Worm (Caenorhabditis elegans) whole organism, L3 larva: Measurements from ENCODE around the gene F43C1.7.

Experiments used
- R02D3.7 ChIP-seq: fragments of 150-350 bp; optimal IDR thresholded peaks from 2 replicates; lab custom pipeline; 2014; ENCODE audit warnings: missing biosample characterization, missing genetic modification characterization
- ZK546.5 ChIP-seq: sonication (generic microtip); optimal IDR thresholded peaks from 2 replicates; lab custom pipeline; 2017; ENCODE audit warnings: missing biosample characterization, missing genetic modification characterization
- ama-1 ChIP-seq: fragments of 150-350 bp; optimal IDR thresholded peaks from 2 replicates; lab custom pipeline; 2018
- ceh-16 ChIP-seq: sonication (generic microtip); optimal IDR thresholded peaks from 2 replicates; lab custom pipeline; 2017; ENCODE audit warnings: missing biosample characterization, missing genetic modification characterization
- ceh-28 ChIP-seq: fragments of 150-350 bp; optimal IDR thresholded peaks from 2 replicates; lab custom pipeline; 2014; ENCODE audit warnings: missing biosample characterization, missing genetic modification reagents, missing genetic modification characterization
- ceh-9 ChIP-seq: sonication (generic microtip); optimal IDR thresholded peaks from 2 replicates; lab custom pipeline; 2018; ENCODE audit warnings: missing biosample characterization, missing genetic modification characterization
- daf-12 ChIP-seq: fragments of 150-350 bp; optimal IDR thresholded peaks from 2 replicates; lab custom pipeline; 2014; ENCODE audit warnings: missing biosample characterization, missing genetic modification reagents, missing genetic modification characterization
- egl-5 ChIP-seq: fragments of 150-350 bp; optimal IDR thresholded peaks from 2 replicates; lab custom pipeline; 2017; ENCODE audit warnings: missing biosample characterization, missing genetic modification reagents, missing genetic modification characterization, inconsistent platforms
- elt-1 ChIP-seq: fragments of 150-350 bp; optimal IDR thresholded peaks from 2 replicates; lab custom pipeline; 2014; ENCODE audit warnings: missing biosample characterization, missing genetic modification characterization
- elt-2 ChIP-seq: sonication (generic microtip); optimal IDR thresholded peaks from 2 replicates; lab custom pipeline; 2016; ENCODE audit warnings: missing genetic modification reagents, mild to moderate bottlenecking, missing genetic modification characterization, missing compliant biosample characterization
- elt-3 ChIP-seq, 3 experiments: fragments of 150-350 bp in 1 of 3; sonication (generic microtip) in 2 of 3; optimal IDR thresholded peaks; 2 replicates in 2 of 3; 4 replicates in 1 of 3; lab custom pipeline; 2014 to 2017; ENCODE audit warnings: missing biosample characterization in 3 of 3, missing genetic modification characterization in 3 of 3
- fkh-10 ChIP-seq: sonication (generic microtip); optimal IDR thresholded peaks from 2 replicates; lab custom pipeline; 2017; ENCODE audit warnings: missing biosample characterization, missing genetic modification reagents, missing genetic modification characterization
- fkh-2 ChIP-seq: fragments of 150-350 bp; optimal IDR thresholded peaks from 2 replicates; lab custom pipeline; 2014; ENCODE audit warnings: missing biosample characterization, missing genetic modification reagents, missing genetic modification characterization
- fos-1 ChIP-seq: fragments of 150-350 bp; optimal IDR thresholded peaks from 2 replicates; lab custom pipeline; 2014; ENCODE audit warnings: missing biosample characterization, missing genetic modification characterization
- hmg-11 ChIP-seq: sonication (generic microtip); optimal IDR thresholded peaks from 2 replicates; lab custom pipeline; 2016; ENCODE audit warnings: missing genetic modification characterization, missing compliant biosample characterization
- jun-1 ChIP-seq: fragments of 150-350 bp; optimal IDR thresholded peaks from 2 replicates; lab custom pipeline; 2014; ENCODE audit warnings: missing biosample characterization, missing genetic modification reagents, missing genetic modification characterization
- lin-15B ChIP-seq: fragments of 150-350 bp; optimal IDR thresholded peaks from 2 replicates; lab custom pipeline; 2014; ENCODE audit warnings: missing biosample characterization, missing genetic modification characterization
- lin-39 ChIP-seq: fragments of 150-350 bp; optimal IDR thresholded peaks from 2 replicates; lab custom pipeline; 2018; ENCODE audit warnings: missing biosample characterization, missing genetic modification reagents, missing genetic modification characterization
- lsy-12 ChIP-seq: sonication (generic microtip); optimal IDR thresholded peaks from 2 replicates; lab custom pipeline; 2016; ENCODE audit warnings: mild to moderate bottlenecking, missing genetic modification characterization, missing compliant biosample characterization
- mdl-1 ChIP-seq: fragments of 150-350 bp; optimal IDR thresholded peaks from 2 replicates; lab custom pipeline; 2014; ENCODE audit warnings: missing biosample characterization, missing genetic modification characterization
- mml-1 ChIP-seq: fragments of 150-350 bp; sonication (generic microtip); optimal IDR thresholded peaks from 3 replicates; lab custom pipeline; 2014; ENCODE audit warnings: missing biosample characterization, missing genetic modification characterization
- nfya-1 ChIP-seq: sonication (generic microtip); optimal IDR thresholded peaks from 2 replicates; lab custom pipeline; 2017; ENCODE audit warnings: missing genetic modification characterization, mild to moderate bottlenecking, missing compliant biosample characterization, antibody characterized with exemption, moderate library complexity; ENCODE audit not compliant: insufficient read depth
- nhr-11 ChIP-seq: fragments of 150-350 bp; optimal IDR thresholded peaks from 2 replicates; lab custom pipeline; 2014; ENCODE audit warnings: missing biosample characterization, missing genetic modification characterization
- nhr-12 ChIP-seq: fragments of 150-350 bp; optimal IDR thresholded peaks from 2 replicates; lab custom pipeline; 2014; ENCODE audit warnings: missing biosample characterization, missing genetic modification characterization
- nhr-23 ChIP-seq: fragments of 150-350 bp; optimal IDR thresholded peaks from 2 replicates; lab custom pipeline; 2014; ENCODE audit warnings: missing biosample characterization, missing genetic modification reagents, missing genetic modification characterization
- nhr-237 ChIP-seq: fragments of 150-350 bp; optimal IDR thresholded peaks from 2 replicates; lab custom pipeline; 2014; ENCODE audit warnings: missing biosample characterization, missing genetic modification characterization
- nhr-25 ChIP-seq: sonication (generic microtip); optimal IDR thresholded peaks from 2 replicates; lab custom pipeline; 2017; ENCODE audit warnings: missing biosample characterization, missing genetic modification characterization
- nhr-43 ChIP-seq: sonication (generic microtip); optimal IDR thresholded peaks from 2 replicates; lab custom pipeline; 2016; ENCODE audit warnings: mild to moderate bottlenecking, missing genetic modification characterization, missing compliant biosample characterization; ENCODE audit not compliant: poor library complexity, severe bottlenecking
- nhr-67 ChIP-seq: fragments of 150-350 bp; optimal IDR thresholded peaks from 2 replicates; lab custom pipeline; 2014; ENCODE audit warnings: missing biosample characterization, missing genetic modification characterization
- nhr-76 ChIP-seq: fragments of 150-350 bp; sonication (generic microtip); optimal IDR thresholded peaks from 5 replicates; lab custom pipeline; 2014; ENCODE audit warnings: missing biosample characterization, missing genetic modification characterization
- nhr-77 ChIP-seq: fragments of 150-350 bp; optimal IDR thresholded peaks from 2 replicates; lab custom pipeline; 2014; ENCODE audit warnings: missing biosample characterization, missing genetic modification characterization
- pha-4 ChIP-seq: fragments of 150-350 bp; optimal IDR thresholded peaks from 2 replicates; lab custom pipeline; 2014; ENCODE audit warnings: missing biosample characterization, missing genetic modification reagents, missing genetic modification characterization
- sea-2 ChIP-seq: fragments of 150-350 bp; sonication (generic microtip); optimal IDR thresholded peaks from 4 replicates; lab custom pipeline; 2014; ENCODE audit warnings: missing biosample characterization, missing genetic modification reagents, missing genetic modification characterization
- skn-1 ChIP-seq: fragments of 150-350 bp; optimal IDR thresholded peaks from 2 replicates; lab custom pipeline; 2014; ENCODE audit warnings: missing biosample characterization, missing genetic modification characterization
- snpc-4 ChIP-seq: fragments of 150-350 bp; optimal IDR thresholded peaks from 2 replicates; lab custom pipeline; 2014; ENCODE audit warnings: missing biosample characterization, missing genetic modification characterization
- tbx-2 ChIP-seq: sonication (generic microtip); optimal IDR thresholded peaks from 2 replicates; lab custom pipeline; 2016; ENCODE audit warnings: mild to moderate bottlenecking, missing genetic modification characterization, missing compliant biosample characterization
- unc-39 ChIP-seq: sonication (generic microtip); optimal IDR thresholded peaks from 4 replicates; lab custom pipeline; 2017; ENCODE audit warnings: missing biosample characterization, missing genetic modification characterization
- ztf-11 ChIP-seq: fragments of 150-350 bp; optimal IDR thresholded peaks from 2 replicates; lab custom pipeline; 2014; ENCODE audit warnings: missing biosample characterization, missing genetic modification characterization
- ztf-4 ChIP-seq: fragments of 150-350 bp; optimal IDR thresholded peaks from 2 replicates; lab custom pipeline; 2014; ENCODE audit warnings: missing biosample characterization, missing genetic modification characterization

F43C1.7 gene

ce11 chrIII:4280215-4281173 is 38.1 kb upstream of the F43C1.7 start, which contains the start of gene sup-26:
Gene sup-26, minus strand, starts transcription at chrIII:4280224.
- TF ChIP-seq nhr-76 (tag; lab: Kevin White, UChicago), result no peak
- peak; percentile 44 for TF ChIP-seq nhr-23
- peak; percentile 2 for TF ChIP-seq mdl-1 (tag; lab: Kevin White, UChicago)
- no peak for TF ChIP-seq nhr-12 (tag; lab: Kevin White, UChicago)
- TF ChIP-seq lin-39 (tag; lab: Kevin White, UChicago), result peak; percentile 23
- no peak for TF ChIP-seq nhr-11
- TF ChIP-seq nhr-67 (tag; lab: Kevin White, UChicago), result no peak
- no peak for TF ChIP-seq unc-39 (tag; lab: Kevin White, UChicago)
- no peak for TF ChIP-seq ceh-28 (tag; lab: Kevin White, UChicago)
- TF ChIP-seq ztf-4, result no peak
- TF ChIP-seq elt-3 (tag; optimal IDR thresholded peaks at IDR 0.05; lab: Kevin White, UChicago), result peak in 1 of 3 experiments; percentile 45
- no peak for TF ChIP-seq fkh-10 (GFP tag; lab: Kevin White, UChicago)
- TF ChIP-seq tbx-2 (tag; lab: Kevin White, UChicago), result no peak
- no peak for TF ChIP-seq sea-2 (GFP tag; lab: Kevin White, UChicago)
- TF ChIP-seq skn-1 (tag; lab: Kevin White, UChicago), result no peak
- TF ChIP-seq elt-2 (tag; lab: Kevin White, UChicago), result no peak
- peak; percentile 38 for TF ChIP-seq pha-4
- no peak for TF ChIP-seq daf-12 (tag; lab: Kevin White, UChicago)
- no peak for TF ChIP-seq fkh-2
- TF ChIP-seq ama-1 (lab: Kevin White, UChicago), result peak; percentile 7
- no peak for TF ChIP-seq lsy-12 (tag; lab: Kevin White, UChicago)
- TF ChIP-seq nhr-25, result peak; percentile 41
- TF ChIP-seq nhr-43 (tag; lab: Kevin White, UChicago), result no peak
- no peak for TF ChIP-seq egl-5 (tag; lab: Kevin White, UChicago)
- TF ChIP-seq ceh-16 (tag; lab: Kevin White, UChicago), result no peak
- TF ChIP-seq, all 47 proteins: peak for 7

DNA sequence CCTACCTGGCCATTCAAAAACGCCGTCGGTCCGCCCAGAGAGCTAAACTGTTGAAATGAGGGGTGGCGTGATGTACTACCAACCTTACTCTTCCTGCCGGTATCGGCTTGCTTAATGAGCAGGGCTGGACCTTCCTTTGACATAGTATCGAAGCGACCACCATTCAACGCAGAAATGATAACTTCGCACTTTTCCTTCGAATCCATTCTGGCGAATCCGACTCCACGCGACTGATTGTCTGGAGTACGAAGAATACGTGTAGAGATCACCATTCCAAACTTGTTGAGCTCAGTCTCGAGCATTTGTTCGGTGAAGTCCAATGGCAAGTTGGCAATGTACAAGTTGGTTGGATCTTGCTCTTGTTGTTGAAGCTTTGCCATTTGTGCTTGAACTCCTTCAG is 35.8 kb upstream of the F43C1.7 start:
- TF ChIP-seq fos-1 (no peak), nhr-23 (no peak), mml-1 (no peak), hmg-11 (no peak), nhr-77 (tag; lab: Kevin White, UChicago) (no peak), elt-1 (tag; lab: Kevin White, UChicago) (no peak), fkh-2 (no peak), snpc-4 (tag; lab: Kevin White, UChicago) (no peak), ceh-28 (tag; lab: Kevin White, UChicago) (no peak), nhr-25 (no peak), lin-39 (tag; lab: Kevin White, UChicago) (no peak), jun-1 (tag; lab: Kevin White, UChicago) (no peak), ZK546.5 (tag; lab: Kevin White, UChicago) (no peak), ama-1 (lab: Kevin White, UChicago) (no peak), ztf-4 (no peak), nhr-237 (no peak)
- TF ChIP-seq, all 47 proteins: peak for 0

ce11 chrIII:4277762-4278161 is 35.4 kb upstream of the F43C1.7 start:
- no peak for TF ChIP-seq ztf-4
- TF ChIP-seq elt-3 (tag; optimal IDR thresholded peaks at IDR 0.05; lab: Kevin White, UChicago), result no peak
- TF ChIP-seq hmg-11, result no peak
- TF ChIP-seq nhr-25, result no peak
- no peak for TF ChIP-seq R02D3.7 (tag; lab: Kevin White, UChicago)
- no peak for TF ChIP-seq nhr-43 (tag; lab: Kevin White, UChicago)
- TF ChIP-seq mml-1, result no peak
- no peak for TF ChIP-seq fos-1
- no peak for TF ChIP-seq nhr-23
- TF ChIP-seq unc-39 (tag; lab: Kevin White, UChicago), result no peak

- TF ChIP-seq snpc-4 (tag; lab: Kevin White, UChicago) (no peak), jun-1 (tag; lab: Kevin White, UChicago) (no peak), ztf-11 (no peak), unc-39 (tag; lab: Kevin White, UChicago) (no peak), ceh-16 (tag; lab: Kevin White, UChicago) (no peak), elt-2 (tag; lab: Kevin White, UChicago) (no peak), nhr-77 (tag; lab: Kevin White, UChicago) (no peak), mml-1 (no peak), nhr-12 (tag; lab: Kevin White, UChicago) (no peak), nfya-1 (tag; lab: Kevin White, UChicago) (no peak), lin-39 (tag; lab: Kevin White, UChicago) (no peak), ceh-9 (tag; lab: Kevin White, UChicago) (no peak), lin-15B (tag; lab: Kevin White, UChicago) (no peak), elt-1 (tag; lab: Kevin White, UChicago) (no peak), fkh-10 (GFP tag; lab: Kevin White, UChicago) (no peak)
- TF ChIP-seq, all 47 proteins: peak for 0
These were observed 33.9 kb upstream of the F43C1.7 start for ce11 chrIII:4276277-4276676.
